Fruit fly (Drosophila melanogaster): Measurements from ENCODE around the gene Acph-1.

dm6 chr3R:29990681-29991080 is 2.5 kb downstream of the Acph-1 start:
- TF ChIP-seq CG7045 (GFP tag; optimal IDR thresholded peaks at IDR 0.05) (no peak), bab1 (GFP tag; optimal IDR thresholded peaks at IDR 0.05) (no peak), CG12768 (GFP tag; optimal IDR thresholded peaks at IDR 0.05) (no peak), Crg-1 (GFP tag; optimal IDR thresholded peaks at IDR 0.05) (no peak), Clk (GFP tag; optimal IDR thresholded peaks at IDR 0.05) (no peak), Mnt (GFP tag; optimal IDR thresholded peaks at IDR 0.05) (no peak), CG14711 (tag; optimal IDR thresholded peaks at IDR 0.05) (no peak), CG5204 (GFP tag; optimal IDR thresholded peaks at IDR 0.05) (no peak), CG11617 (GFP tag; optimal IDR thresholded peaks at IDR 0.05) (no peak), tj (GFP tag; optimal IDR thresholded peaks at IDR 0.05) (no peak)

Data from whole organism, adult.